Worm (Caenorhabditis elegans) whole organism, L4 larva: ENCODE results near the gene ham-2.
A peak's percentile ranks its signal among the peaks of the same experiment; 100 is the strongest.

Experiments
- D1046.2 ChIP-seq: fragments of 200-800 bp; sonication (Bioruptor generic); IDR thresholded peaks from 2 replicates; pipeline ENCODE4 v1.3.6; 2022; ENCODE audit warnings: missing genetic modification characterization, missing compliant biosample characterization
- T20F7.1 ChIP-seq: fragments of 200-800 bp; sonication (Bioruptor generic); optimal IDR thresholded peaks from 2 replicates; lab custom pipeline; 2018; ENCODE audit warnings: mild to moderate bottlenecking, missing genetic modification characterization, missing compliant biosample characterization
- T26A8.4 ChIP-seq: fragments of 200-800 bp; sonication (Bioruptor generic); IDR thresholded peaks from 2 replicates; pipeline ENCODE4 v1.3.6; 2022; ENCODE audit warnings: missing genetic modification characterization, missing compliant biosample characterization
- Y48G9A.11 ChIP-seq: fragments of 200-800 bp; sonication (Bioruptor generic); IDR thresholded peaks from 2 replicates; pipeline ENCODE4 v1.3.6; 2022; ENCODE audit warnings: missing genetic modification reagents, missing genetic modification characterization, missing compliant biosample characterization
- aly-2 ChIP-seq: sonication (generic microtip); optimal IDR thresholded peaks from 2 replicates; lab custom pipeline; 2018; ENCODE audit warnings: missing biosample characterization, missing genetic modification characterization
- ama-1 ChIP-seq: fragments of 150-350 bp; optimal IDR thresholded peaks from 2 replicates; lab custom pipeline; 2014; ENCODE audit warnings: inconsistent platforms, mixed read lengths
- arid-1 ChIP-seq: fragments of 200-800 bp; sonication (Bioruptor generic); conservative IDR thresholded peaks from 2 replicates; pipeline ENCODE4 v1.3.6; 2022; ENCODE audit warnings: missing genetic modification reagents, missing genetic modification characterization, missing compliant biosample characterization
- ceh-20 ChIP-seq: fragments of 200-800 bp; sonication (Bioruptor generic); IDR thresholded peaks from 2 replicates; pipeline ENCODE4 v1.3.6; 2022; ENCODE audit warnings: missing genetic modification reagents, missing genetic modification characterization, missing compliant biosample characterization
- ceh-28 ChIP-seq: fragments of 150-350 bp; optimal IDR thresholded peaks from 2 replicates; lab custom pipeline; 2014; ENCODE audit warnings: missing biosample characterization, missing genetic modification reagents, missing genetic modification characterization
- ceh-32 ChIP-seq: sonication (generic microtip); optimal IDR thresholded peaks from 2 replicates; lab custom pipeline; 2016; ENCODE audit warnings: mild to moderate bottlenecking, missing genetic modification characterization, missing compliant biosample characterization; ENCODE audit not compliant: poor library complexity
- ceh-62 ChIP-seq: sonication (generic microtip); optimal IDR thresholded peaks from 2 replicates; lab custom pipeline; 2017; ENCODE audit warnings: missing biosample characterization, missing genetic modification characterization
- daf-16 ChIP-seq, 3 experiments: sonication (generic microtip); optimal IDR thresholded peaks; 2 replicates each; lab custom pipeline; 2016 to 2017; ENCODE audit warnings: missing genetic modification characterization in 3 of 3, missing genetic modification reagents in 3 of 3, mild to moderate bottlenecking in 2 of 3, missing compliant biosample characterization in 2 of 3, missing biosample characterization in 1 of 3, moderate library complexity in 1 of 3
- dmd-8 ChIP-seq: fragments of 200-800 bp; sonication (Bioruptor generic); IDR thresholded peaks from 2 replicates; pipeline ENCODE4 v1.3.6; 2022; ENCODE audit warnings: missing genetic modification characterization, missing compliant biosample characterization
- duxl-1 ChIP-seq: sonication (generic microtip); optimal IDR thresholded peaks from 2 replicates; lab custom pipeline; 2016; ENCODE audit warnings: mild to moderate bottlenecking, missing genetic modification characterization, moderate library complexity, missing compliant biosample characterization; ENCODE audit not compliant: poor library complexity
- egl-43 ChIP-seq: fragments of 200-800 bp; sonication (Bioruptor generic); IDR thresholded peaks from 2 replicates; pipeline ENCODE4 v1.3.6; 2022; ENCODE audit warnings: missing genetic modification reagents, missing genetic modification characterization, missing compliant biosample characterization
- gei-8 ChIP-seq: fragments of 200-800 bp; sonication (Bioruptor generic); optimal IDR thresholded peaks from 2 replicates; lab custom pipeline; 2018; ENCODE audit warnings: mild to moderate bottlenecking, missing genetic modification characterization, missing compliant biosample characterization
- hif-1 ChIP-seq, 2 experiments: sonication (generic microtip); optimal IDR thresholded peaks; 2 replicates each; lab custom pipeline; 2016 to 2017; ENCODE audit warnings: missing compliant biosample characterization in 2 of 2, missing genetic modification characterization in 2 of 2, missing genetic modification reagents in 2 of 2, missing genotype in 2 of 2, mild to moderate bottlenecking in 1 of 2
- hlh-11 ChIP-seq: fragments of 200-800 bp; sonication (Bioruptor generic); optimal IDR thresholded peaks from 2 replicates; lab custom pipeline; 2018; ENCODE audit warnings: mild to moderate bottlenecking, missing genetic modification characterization, missing compliant biosample characterization
- hlh-30 ChIP-seq: sonication (generic microtip); optimal IDR thresholded peaks from 2 replicates; lab custom pipeline; 2017; ENCODE audit warnings: antibody characterized with exemption, mild to moderate bottlenecking, missing genetic modification characterization, missing compliant biosample characterization; ENCODE audit not compliant: insufficient read depth
- hmg-1.1 ChIP-seq: fragments of 200-800 bp; sonication (Bioruptor generic); IDR thresholded peaks from 2 replicates; pipeline ENCODE4 v1.3.6; 2022; ENCODE audit warnings: missing genetic modification reagents, missing genetic modification characterization, missing compliant biosample characterization
- jun-1 ChIP-seq: fragments of 150-350 bp; optimal IDR thresholded peaks from 2 replicates; lab custom pipeline; 2014; ENCODE audit warnings: missing biosample characterization, missing genetic modification reagents, missing genetic modification characterization
- lim-7 ChIP-seq: fragments of 200-800 bp; sonication (Bioruptor generic); IDR thresholded peaks from 2 replicates; pipeline ENCODE4 v1.3.6; 2022; ENCODE audit warnings: missing genetic modification characterization, missing compliant biosample characterization
- lin-1 ChIP-seq: fragments of 200-800 bp; sonication (Bioruptor generic); IDR thresholded peaks from 2 replicates; pipeline ENCODE4 v1.3.6; 2022; ENCODE audit warnings: missing genetic modification reagents, missing genetic modification characterization, missing compliant biosample characterization
- lin-29 ChIP-seq: fragments of 200-800 bp; sonication (Bioruptor generic); IDR thresholded peaks from 2 replicates; pipeline ENCODE4 v1.3.6; 2022; ENCODE audit warnings: missing genetic modification reagents, missing genetic modification characterization, missing compliant biosample characterization
- lin-38 ChIP-seq: fragments of 200-800 bp; sonication (Bioruptor generic); IDR thresholded peaks from 2 replicates; pipeline ENCODE4 v1.3.6; 2022; ENCODE audit warnings: missing genetic modification reagents, missing genetic modification characterization, missing compliant biosample characterization
- lin-39 ChIP-seq: fragments of 150-350 bp; optimal IDR thresholded peaks from 2 replicates; lab custom pipeline; 2014; ENCODE audit warnings: missing biosample characterization, missing genetic modification reagents, missing genetic modification characterization
- lir-3 ChIP-seq: sonication (generic microtip); optimal IDR thresholded peaks from 2 replicates; lab custom pipeline; 2016; ENCODE audit warnings: mild to moderate bottlenecking, missing genetic modification characterization, missing compliant biosample characterization
- lsy-2 ChIP-seq, 2 experiments: fragments of 150-350 bp in 1 of 2; sonication (generic microtip) in 1 of 2; optimal IDR thresholded peaks; 2 replicates each; lab custom pipeline; 2014 to 2017; ENCODE audit warnings: missing biosample characterization in 2 of 2, missing genetic modification characterization in 2 of 2
- mep-1 ChIP-seq: fragments of 150-350 bp; sonication (generic microtip); optimal IDR thresholded peaks from 3 replicates; lab custom pipeline; 2014; ENCODE audit warnings: missing biosample characterization, missing genetic modification characterization
- nhr-10 ChIP-seq: fragments of 150-350 bp; optimal IDR thresholded peaks from 2 replicates; lab custom pipeline; 2014; ENCODE audit warnings: missing biosample characterization, missing genetic modification characterization
- nhr-111 ChIP-seq: fragments of 200-800 bp; sonication (Bioruptor generic); optimal IDR thresholded peaks from 2 replicates; lab custom pipeline; 2018; ENCODE audit warnings: mild to moderate bottlenecking, missing genetic modification characterization, missing compliant biosample characterization
- nhr-28 ChIP-seq: fragments of 150-350 bp; optimal IDR thresholded peaks from 2 replicates; lab custom pipeline; 2014; ENCODE audit warnings: missing biosample characterization, missing genetic modification characterization
- nhr-42 ChIP-seq: fragments of 200-800 bp; sonication (Bioruptor generic); IDR thresholded peaks from 2 replicates; pipeline ENCODE4 v1.3.6; 2022; ENCODE audit warnings: missing genetic modification characterization, missing compliant biosample characterization
- nhr-48 ChIP-seq: sonication (generic microtip); optimal IDR thresholded peaks from 2 replicates; lab custom pipeline; 2016; ENCODE audit warnings: mild to moderate bottlenecking, missing genetic modification characterization, missing compliant biosample characterization
- pqm-1 ChIP-seq: sonication (generic microtip); optimal IDR thresholded peaks from 2 replicates; lab custom pipeline; 2017; ENCODE audit warnings: missing biosample characterization, missing genetic modification characterization
- set-16 ChIP-seq: fragments of 200-800 bp; sonication (Bioruptor generic); IDR thresholded peaks from 2 replicates; pipeline ENCODE4 v1.3.6; 2022; ENCODE audit warnings: missing genetic modification reagents, missing genetic modification characterization, missing compliant biosample characterization
- snpc-1.2 ChIP-seq: fragments of 200-800 bp; sonication (Bioruptor generic); IDR thresholded peaks from 2 replicates; pipeline ENCODE4 v1.3.6; 2022; ENCODE audit warnings: missing genetic modification reagents, missing genetic modification characterization, missing compliant biosample characterization
- snpc-4 ChIP-seq: fragments of 150-350 bp; optimal IDR thresholded peaks from 2 replicates; lab custom pipeline; 2014; ENCODE audit warnings: missing biosample characterization, missing genetic modification characterization
- spr-1 ChIP-seq: sonication (generic microtip); optimal IDR thresholded peaks from 2 replicates; lab custom pipeline; 2016; ENCODE audit warnings: mild to moderate bottlenecking, missing genetic modification characterization, missing compliant biosample characterization
- tag-97 ChIP-seq: fragments of 200-800 bp; sonication (Bioruptor generic); IDR thresholded peaks from 2 replicates; pipeline ENCODE4 v1.3.6; 2022; ENCODE audit warnings: missing genetic modification characterization, missing compliant biosample characterization
- unc-39 ChIP-seq: sonication (generic microtip); optimal IDR thresholded peaks from 2 replicates; lab custom pipeline; 2017; ENCODE audit warnings: missing biosample characterization, missing genetic modification characterization
- vab-7 ChIP-seq: fragments of 200-800 bp; sonication (Bioruptor generic); IDR thresholded peaks from 2 replicates; pipeline ENCODE4 v1.3.6; 2022; ENCODE audit warnings: missing genetic modification reagents, missing genetic modification characterization, missing compliant biosample characterization
- ztf-7 ChIP-seq: fragments of 150-350 bp; optimal IDR thresholded peaks from 2 replicates; lab custom pipeline; 2014; ENCODE audit warnings: missing biosample characterization, missing genetic modification characterization

Gene ham-2

DNA sequence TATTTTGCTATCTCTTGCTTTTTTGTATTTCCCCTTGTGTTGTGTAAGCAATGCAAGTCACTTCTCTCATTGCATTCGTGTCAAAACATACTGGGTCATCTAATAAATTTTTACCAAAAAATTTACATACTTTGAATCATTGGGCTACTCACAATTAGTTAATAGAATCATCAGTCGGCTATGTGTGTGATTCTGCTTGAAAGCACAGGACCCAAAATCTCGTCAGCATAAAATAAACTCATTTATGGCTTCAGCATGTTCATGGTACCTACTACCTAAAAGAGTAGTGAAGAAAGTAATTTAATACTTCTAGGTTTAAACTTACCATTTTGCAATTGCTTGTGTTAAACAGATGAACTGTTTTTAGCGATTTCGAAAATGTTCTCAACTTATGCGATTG, 28.1 kb upstream of the ham-2 start (continued):
- no peak for TF ChIP-seq D1046.2
- TF ChIP-seq arid-1 (GFP tag; lab: Robert Waterston, UW) = 0 out of 2 replicates have a peak, but pooled peaks have one; percentile 16
- peak; percentile 64 for TF ChIP-seq nhr-10
- TF ChIP-seq nhr-28 (tag; lab: Kevin White, UChicago) = no peak
- TF ChIP-seq aly-2 (tag; lab: Kevin White, UChicago) = peak; percentile 83
- no peak for TF ChIP-seq ceh-28 (tag; lab: Kevin White, UChicago)
- TF ChIP-seq gei-8 (GFP tag; lab: Kevin White, UChicago) = no peak
- no peak for TF ChIP-seq nhr-42 (GFP tag; lab: Robert Waterston, UW)
- no peak for TF ChIP-seq ceh-32 (tag; lab: Kevin White, UChicago)
- no peak for TF ChIP-seq ceh-20 (GFP tag; lab: Robert Waterston, UW)
- no peak for TF ChIP-seq dmd-8 (GFP tag; lab: Robert Waterston, UW)
- TF ChIP-seq vab-7 (GFP tag; lab: Robert Waterston, UW) = no peak
- TF ChIP-seq nhr-111 (GFP tag; lab: Kevin White, UChicago) = no peak
- no peak for TF ChIP-seq lin-1 (GFP tag; lab: Robert Waterston, UW)
- no peak for TF ChIP-seq daf-16 (GFP tag; optimal IDR thresholded peaks at IDR 0.05; lab: Kevin White, UChicago)
- TF ChIP-seq daf-16 (tag; optimal IDR thresholded peaks at IDR 0.05; lab: Kevin White, UChicago) = peak; percentile 37
- no peak for TF ChIP-seq lin-39 (tag; lab: Kevin White, UChicago)
- no peak for TF ChIP-seq hif-1 (tag; optimal IDR thresholded peaks at IDR 0.05; lab: Kevin White, UChicago)
- no peak for TF ChIP-seq egl-43 (GFP tag; lab: Robert Waterston, UW)
- peak; percentile 29 for TF ChIP-seq jun-1 (tag; lab: Kevin White, UChicago)
- TF ChIP-seq snpc-1.2 = no peak
- no peak for TF ChIP-seq ama-1
- TF ChIP-seq duxl-1 = peak; percentile 79
- no peak for TF ChIP-seq ceh-62 (tag; lab: Kevin White, UChicago)
- TF ChIP-seq mep-1 = peak; percentile 67
- TF ChIP-seq T26A8.4 = peak; percentile 84
- no peak for TF ChIP-seq lin-29
- no peak for TF ChIP-seq hmg-1.1 (GFP tag; lab: Robert Waterston, UW)
- TF ChIP-seq hlh-11 = peak; percentile 16
- TF ChIP-seq spr-1 (tag; lab: Kevin White, UChicago) = no peak
- TF ChIP-seq nhr-48 (tag; lab: Kevin White, UChicago) = peak; percentile 39
- no peak for TF ChIP-seq snpc-4 (tag; lab: Kevin White, UChicago)
- TF ChIP-seq Y48G9A.11 (GFP tag; lab: Robert Waterston, UW) = no peak
- no peak for TF ChIP-seq lir-3 (tag; lab: Kevin White, UChicago)
- peak; percentile 16 for TF ChIP-seq T20F7.1 (GFP tag; lab: Kevin White, UChicago)
- TF ChIP-seq pqm-1 (tag; lab: Kevin White, UChicago) = no peak
- no peak for TF ChIP-seq hlh-30
- TF ChIP-seq unc-39 (tag; lab: Kevin White, UChicago) = no peak
- no peak for TF ChIP-seq ztf-7
- TF ChIP-seq set-16 (GFP tag; lab: Robert Waterston, UW) = no peak
- TF ChIP-seq lin-38 (GFP tag; lab: Robert Waterston, UW) = 0 out of 2 replicates have a peak, but pooled peaks have one; percentile 24
- no peak for TF ChIP-seq lim-7 (GFP tag; lab: Robert Waterston, UW)
- TF ChIP-seq tag-97 (GFP tag; lab: Robert Waterston, UW) = no peak
- TF ChIP-seq lsy-2 (tag; optimal IDR thresholded peaks at IDR 0.05; lab: Kevin White, UChicago) = peak in 1 of 2 experiments; percentile 29
